Worm (Caenorhabditis elegans) whole organism, early embryonic: ENCODE data around the gene W04E12.5.
"Not testable (repeated sequence)": the region's sequence is repeated elsewhere in the genome, so short reads cannot be mapped to it uniquely, and the experiment has no call there.

Source experiments
- B0310.2 ChIP-seq: sonication (generic microtip); optimal IDR thresholded peaks from 2 replicates; lab custom pipeline; 2016; ENCODE audit warnings: mild to moderate bottlenecking, missing genetic modification characterization, missing compliant biosample characterization
- F13C5.2 ChIP-seq: sonication (generic microtip); optimal IDR thresholded peaks from 2 replicates; lab custom pipeline; 2017; ENCODE audit warnings: mild to moderate bottlenecking, missing genetic modification characterization, inconsistent platforms, missing compliant biosample characterization
- aly-1 ChIP-seq: sonication (generic microtip); optimal IDR thresholded peaks from 2 replicates; lab custom pipeline; 2016; ENCODE audit warnings: missing genetic modification characterization, missing compliant biosample characterization
- ama-1 ChIP-seq: fragments of 150-350 bp; optimal IDR thresholded peaks from 2 replicates; lab custom pipeline; 2014
- ceh-13 ChIP-seq: fragments of 200-800 bp; sonication (Bioruptor generic); optimal IDR thresholded peaks from 2 replicates; lab custom pipeline; 2018; ENCODE audit warnings: mild to moderate bottlenecking, missing genetic modification characterization, missing compliant biosample characterization
- ceh-36 ChIP-seq: sonication (generic microtip); optimal IDR thresholded peaks from 2 replicates; lab custom pipeline; 2016; ENCODE audit warnings: missing genetic modification characterization, inconsistent platforms, missing compliant biosample characterization
- ets-7 ChIP-seq: sonication (generic microtip); optimal IDR thresholded peaks from 2 replicates; lab custom pipeline; 2016; ENCODE audit warnings: missing genotype, missing genetic modification characterization, missing compliant biosample characterization
- flt-1 ChIP-seq: fragments of 200-800 bp; sonication (Bioruptor generic); IDR thresholded peaks from 2 replicates; pipeline ENCODE4 v1.3.6; 2022; ENCODE audit warnings: missing genetic modification characterization, missing compliant biosample characterization
- hmbx-1 ChIP-seq: sonication (generic microtip); optimal IDR thresholded peaks from 2 replicates; lab custom pipeline; 2016; ENCODE audit warnings: mild to moderate bottlenecking, missing genetic modification characterization, missing compliant biosample characterization
- hmg-4 ChIP-seq: fragments of 200-800 bp; sonication (Bioruptor generic); optimal IDR thresholded peaks from 2 replicates; lab custom pipeline; 2018; ENCODE audit warnings: mild to moderate bottlenecking, missing genetic modification characterization, missing compliant biosample characterization
- hnd-1 ChIP-seq: sonication (generic microtip); optimal IDR thresholded peaks from 2 replicates; lab custom pipeline; 2016; ENCODE audit warnings: missing genetic modification characterization, missing compliant biosample characterization
- pes-1 ChIP-seq: fragments of 200-800 bp; sonication (Bioruptor generic); IDR thresholded peaks from 2 replicates; pipeline ENCODE4 v1.3.6; 2022; ENCODE audit warnings: missing genetic modification reagents, missing genetic modification characterization, missing compliant biosample characterization
- scrt-1 ChIP-seq: fragments of 200-800 bp; sonication (Bioruptor generic); IDR thresholded peaks from 2 replicates; pipeline ENCODE4 v1.3.6; 2022; ENCODE audit warnings: missing genetic modification characterization, missing compliant biosample characterization
- sea-1 ChIP-seq: fragments of 200-800 bp; sonication (Bioruptor generic); conservative IDR thresholded peaks from 2 replicates; pipeline ENCODE4 v1.3.6; 2022; ENCODE audit warnings: missing genetic modification characterization, missing compliant biosample characterization
- tbx-11 ChIP-seq: fragments of 200-800 bp; sonication (Bioruptor generic); IDR thresholded peaks from 2 replicates; pipeline ENCODE4 v1.3.6; 2022; ENCODE audit warnings: missing genetic modification characterization, missing compliant biosample characterization
- tbx-37 ChIP-seq: fragments of 200-800 bp; sonication (Bioruptor generic); conservative IDR thresholded peaks from 2 replicates; pipeline ENCODE4 v1.3.6; 2022; ENCODE audit warnings: missing genetic modification reagents, missing genetic modification characterization, missing compliant biosample characterization
- tra-4 ChIP-seq: sonication (generic microtip); optimal IDR thresholded peaks from 2 replicates; lab custom pipeline; 2017; ENCODE audit warnings: missing genetic modification characterization, missing compliant biosample characterization

W04E12.5 gene

ce11 chrV:19745852-19746251 is at the start of gene W04E12.5:
Gene W04E12.5 (plus strand): TSS chrV:19746152.
- no peak for TF ChIP-seq ets-7 (tag; lab: Kevin White, UChicago)
- TF ChIP-seq ceh-13 (GFP tag; lab: Kevin White, UChicago) = no peak
- TF ChIP-seq pes-1 (GFP tag; lab: Robert Waterston, UW) = no peak
- no peak for TF ChIP-seq scrt-1 (GFP tag; lab: Robert Waterston, UW)
- TF ChIP-seq hmbx-1 (tag; lab: Kevin White, UChicago) = no peak
- TF ChIP-seq tbx-37 (GFP tag; lab: Robert Waterston, UW) = no peak
- no peak for TF ChIP-seq F13C5.2 (tag; lab: Kevin White, UChicago)
- no peak for TF ChIP-seq tbx-11 (GFP tag; lab: Robert Waterston, UW)
- TF ChIP-seq hmg-4 (GFP tag; lab: Kevin White, UChicago) = no peak
- no peak for TF ChIP-seq ama-1
- no peak for TF ChIP-seq tra-4 (tag; lab: Kevin White, UChicago)
- TF ChIP-seq hnd-1 = no peak
- TF ChIP-seq ceh-36 (tag; lab: Kevin White, UChicago) = no peak
- no peak for TF ChIP-seq flt-1 (GFP tag; lab: Robert Waterston, UW)
- TF ChIP-seq aly-1 = no peak
- no peak for TF ChIP-seq B0310.2 (tag; lab: Kevin White, UChicago)
- TF ChIP-seq sea-1 (GFP tag; lab: Robert Waterston, UW) = no peak

- TF ChIP-seq aly-1 (no peak), tra-4 (tag; lab: Kevin White, UChicago) (no peak), B0310.2 (tag; lab: Kevin White, UChicago) (no peak), hmg-4 (GFP tag; lab: Kevin White, UChicago) (no peak), sea-1 (GFP tag; lab: Robert Waterston, UW) (no peak), ceh-36 (tag; lab: Kevin White, UChicago) (no peak), tbx-37 (GFP tag; lab: Robert Waterston, UW) (no peak), F13C5.2 (tag; lab: Kevin White, UChicago) (no peak)
Measured at ce11 chrV:19697348-19698172, 48.4 kb upstream of the W04E12.5 start, which contains the start of the genes Y43F8C.13 and ani-3. Gene Y43F8C.13 (minus strand): TSS chrV:19697398. Gene ani-3 (plus strand): TSS chrV:19697732.

DNA sequence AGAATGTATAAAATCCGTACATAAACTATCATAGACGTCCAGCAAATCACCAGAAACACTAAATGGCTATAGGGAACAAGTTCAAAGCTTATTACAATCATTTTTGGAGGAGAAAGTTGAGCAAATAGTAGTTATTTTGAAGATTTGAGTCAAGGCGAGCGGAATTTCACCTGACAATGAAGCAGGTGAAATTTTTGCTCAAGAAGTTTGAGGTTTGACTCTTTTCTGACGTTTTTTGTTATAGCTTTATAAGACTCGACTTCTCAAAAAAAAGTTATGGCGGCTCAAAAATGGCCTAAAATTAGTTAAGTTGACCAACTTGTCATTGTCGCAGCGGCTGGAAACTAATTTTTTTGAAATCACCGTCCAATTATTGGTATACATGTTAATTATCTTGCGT is 37.1 kb upstream of the W04E12.5 start, which contains the start of gene srv-3:
Gene srv-3, minus strand, starts transcription at position 101 of the 400 bp plus-strand sequence.
- no peak for TF ChIP-seq flt-1 (GFP tag; lab: Robert Waterston, UW)
- TF ChIP-seq scrt-1 (GFP tag; lab: Robert Waterston, UW) = no peak
- TF ChIP-seq ets-7 (tag; lab: Kevin White, UChicago) = no peak
- TF ChIP-seq aly-1 = no peak
- TF ChIP-seq pes-1 (GFP tag; lab: Robert Waterston, UW) = no peak
- no peak for TF ChIP-seq ceh-36 (tag; lab: Kevin White, UChicago)
- TF ChIP-seq hmg-4 (GFP tag; lab: Kevin White, UChicago) = no peak
- TF ChIP-seq B0310.2 (tag; lab: Kevin White, UChicago) = no peak
- no peak for TF ChIP-seq ceh-13 (GFP tag; lab: Kevin White, UChicago)

DNA sequence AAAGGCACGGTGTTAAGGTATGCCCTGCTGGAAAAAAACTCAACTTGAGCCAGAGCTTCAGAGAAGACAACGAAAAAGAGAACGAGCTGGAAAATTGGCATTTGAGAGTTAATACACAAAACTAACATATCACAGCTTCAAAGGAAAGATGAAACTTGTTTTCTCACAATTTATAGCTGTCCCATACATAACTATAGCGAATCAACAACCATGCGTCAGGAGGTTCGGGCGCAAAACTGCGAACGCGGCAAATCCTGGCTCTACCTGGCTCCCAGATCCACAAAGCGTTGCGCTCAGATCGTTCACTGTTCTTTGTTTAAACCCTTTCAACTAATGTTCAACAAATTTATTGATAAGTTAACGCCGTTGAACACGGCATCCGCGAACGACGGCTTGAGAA is 35.4 kb upstream of the W04E12.5 start, which contains the start of gene Y43F8C.15:
Gene Y43F8C.15, minus strand, starts transcription at position 101 of the 400 bp plus-strand sequence.
- not testable (repeated sequence) for TF ChIP-seq B0310.2 (tag; lab: Kevin White, UChicago); tra-4 (tag; lab: Kevin White, UChicago); flt-1 (GFP tag; lab: Robert Waterston, UW)

DNA sequence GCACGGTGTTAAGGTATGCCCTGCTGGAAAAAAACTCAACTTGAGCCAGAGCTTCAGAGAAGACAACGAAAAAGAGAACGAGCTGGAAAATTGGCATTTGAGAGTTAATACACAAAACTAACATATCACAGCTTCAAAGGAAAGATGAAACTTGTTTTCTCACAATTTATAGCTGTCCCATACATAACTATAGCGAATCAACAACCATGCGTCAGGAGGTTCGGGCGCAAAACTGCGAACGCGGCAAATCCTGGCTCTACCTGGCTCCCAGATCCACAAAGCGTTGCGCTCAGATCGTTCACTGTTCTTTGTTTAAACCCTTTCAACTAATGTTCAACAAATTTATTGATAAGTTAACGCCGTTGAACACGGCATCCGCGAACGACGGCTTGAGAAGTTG is 34.3 kb upstream of the W04E12.5 start, which contains the start of gene Y43F8C.23:
Gene Y43F8C.23, minus strand, starts transcription at position 101 of the 400 bp plus-strand sequence.
- not testable (repeated sequence) for TF ChIP-seq ceh-36 (tag; lab: Kevin White, UChicago); sea-1 (GFP tag; lab: Robert Waterston, UW); aly-1

DNA sequence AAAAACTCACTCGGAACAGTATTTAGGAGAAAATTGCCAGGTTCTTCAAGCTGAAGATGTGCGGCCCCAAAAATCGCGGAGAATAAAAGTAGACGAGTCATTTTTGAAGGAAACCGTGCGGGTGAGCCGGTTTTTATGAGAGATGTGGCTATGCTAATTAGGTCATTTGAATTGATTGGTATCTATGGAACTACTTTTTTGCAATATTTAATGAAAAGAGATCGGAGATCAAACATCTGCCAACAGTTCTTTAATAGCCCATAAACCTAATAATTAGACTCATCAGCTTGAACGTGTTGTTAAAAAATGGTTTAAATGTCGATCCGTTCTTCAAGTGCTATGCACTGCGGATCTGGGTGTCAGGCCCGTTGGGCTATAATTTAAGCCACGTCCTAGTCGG is 30.5 kb upstream of the W04E12.5 start, which contains the start of gene Y43F8C.16:
Gene Y43F8C.16, minus strand, starts transcription at position 101 of the 400 bp plus-strand sequence.
- TF ChIP-seq B0310.2 (tag; lab: Kevin White, UChicago) = no peak
- no peak for TF ChIP-seq ceh-13 (GFP tag; lab: Kevin White, UChicago)
- no peak for TF ChIP-seq scrt-1 (GFP tag; lab: Robert Waterston, UW)
- no peak for TF ChIP-seq hmbx-1 (tag; lab: Kevin White, UChicago)
- no peak for TF ChIP-seq tbx-37 (GFP tag; lab: Robert Waterston, UW)
- TF ChIP-seq sea-1 (GFP tag; lab: Robert Waterston, UW) = no peak
- no peak for TF ChIP-seq hmg-4 (GFP tag; lab: Kevin White, UChicago)
- no peak for TF ChIP-seq F13C5.2 (tag; lab: Kevin White, UChicago)
- no peak for TF ChIP-seq tbx-11 (GFP tag; lab: Robert Waterston, UW)
- TF ChIP-seq ceh-36 (tag; lab: Kevin White, UChicago) = no peak
- no peak for TF ChIP-seq hnd-1
- TF ChIP-seq aly-1 = no peak
- no peak for TF ChIP-seq tra-4 (tag; lab: Kevin White, UChicago)
- no peak for TF ChIP-seq flt-1 (GFP tag; lab: Robert Waterston, UW)

DNA sequence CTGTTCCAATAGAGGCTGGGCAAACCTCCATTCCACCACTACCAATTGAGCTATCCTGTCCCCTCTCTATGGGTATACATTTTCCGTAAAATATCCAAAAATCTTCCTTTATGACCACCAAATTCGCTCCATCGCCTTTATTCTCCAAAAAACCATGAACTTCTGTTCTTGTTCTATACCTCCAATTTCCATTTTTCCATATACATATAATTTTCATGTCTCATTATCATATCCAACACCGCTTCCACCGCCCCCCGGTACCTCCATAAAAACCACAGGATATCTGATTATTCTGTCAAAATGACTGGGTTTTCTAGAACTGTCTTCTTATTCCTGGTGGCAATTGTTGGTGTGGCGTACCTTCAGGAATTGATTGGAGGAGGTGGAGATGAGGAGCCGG is 30.1 kb upstream of the W04E12.5 start, which contains the start of gene Y43F8C.17:
Gene Y43F8C.17, plus strand, starts transcription at position 301 of the 400 bp plus-strand sequence.
- TF ChIP-seq hmg-4 (GFP tag; lab: Kevin White, UChicago) (no peak), flt-1 (GFP tag; lab: Robert Waterston, UW) (no peak), ceh-13 (GFP tag; lab: Kevin White, UChicago) (no peak), ama-1 (no peak), B0310.2 (tag; lab: Kevin White, UChicago) (no peak), tra-4 (tag; lab: Kevin White, UChicago) (no peak), hmbx-1 (tag; lab: Kevin White, UChicago) (no peak), sea-1 (GFP tag; lab: Robert Waterston, UW) (no peak)
